Fruit fly (Drosophila melanogaster) whole organism, embryonic: ENCODE measurements around the gene Pmm2.

ENCODE experiments used
- Dll ChIP-seq: fragments of 200-800 bp; sonication (Bioruptor generic); IDR thresholded peaks from 4 replicates; pipeline ENCODE4 v1.3.6; 2022; ENCODE audit warnings: missing biosample characterization, missing genetic modification characterization; ENCODE audit not compliant: partially characterized antibody
- fd96Cb ChIP-seq: fragments of 200-800 bp; sonication (Bioruptor generic); optimal IDR thresholded peaks from 2 replicates; lab custom pipeline; 2018; ENCODE audit warnings: missing biosample characterization, mild to moderate bottlenecking, missing genetic modification characterization, moderate library complexity
- gfzf ChIP-seq: fragments of 200-800 bp; sonication (Bioruptor generic); optimal IDR thresholded peaks from 2 replicates; lab custom pipeline; 2016; ENCODE audit warnings: missing biosample characterization, mild to moderate bottlenecking, missing genetic modification characterization, moderate library complexity

DNA sequence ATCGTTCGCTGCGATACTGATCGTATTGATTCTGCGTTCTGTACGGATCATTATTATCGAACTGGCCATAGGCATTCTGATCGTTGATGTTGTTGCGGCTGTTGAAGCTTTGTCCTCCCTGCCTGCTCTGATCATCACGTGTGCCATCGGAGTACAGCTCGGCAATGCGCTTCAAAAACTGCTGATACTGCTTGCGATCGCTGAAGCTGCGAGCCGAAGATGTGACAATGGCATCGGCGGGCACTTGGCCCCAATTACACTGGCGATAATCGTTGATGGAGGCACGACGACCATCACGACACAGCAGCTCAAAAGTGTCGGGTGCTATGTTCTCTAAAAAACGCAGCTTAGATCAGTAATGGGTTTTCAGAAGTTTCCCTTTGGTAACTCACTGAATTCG is 2.2 kb upstream of the Pmm2 start:
- TF ChIP-seq Dll (GFP tag; lab: Robert Waterston, UW) (no peak), fd96Cb (tag; lab: Kevin White, UChicago) (no peak), gfzf (no peak)
